Worm (Caenorhabditis elegans) whole organism, L2 larva: ENCODE results near the gene popl-5.

Experiments used
- F13H6.1 ChIP-seq: sonication (generic microtip); optimal IDR thresholded peaks from 2 replicates; lab custom pipeline; 2016; ENCODE audit warnings: missing genetic modification characterization, missing compliant biosample characterization
- R02D3.7 ChIP-seq: fragments of 150-350 bp; optimal IDR thresholded peaks from 2 replicates; lab custom pipeline; 2014; ENCODE audit warnings: missing biosample characterization, missing genetic modification characterization
- Y55F3AM.14 ChIP-seq: fragments of 200-800 bp; sonication (Bioruptor generic); optimal IDR thresholded peaks from 2 replicates; lab custom pipeline; 2018; ENCODE audit warnings: mild to moderate bottlenecking, missing genetic modification characterization, missing compliant biosample characterization
- alr-1 ChIP-seq: fragments of 150-350 bp; optimal IDR thresholded peaks from 2 replicates; lab custom pipeline; 2014; ENCODE audit warnings: missing biosample characterization, missing genetic modification characterization
- aly-2 ChIP-seq: fragments of 150-350 bp; optimal IDR thresholded peaks from 2 replicates; lab custom pipeline; 2014; ENCODE audit warnings: missing biosample characterization, missing genetic modification characterization
- ama-1 ChIP-seq: fragments of 150-350 bp; optimal IDR thresholded peaks from 2 replicates; lab custom pipeline; 2018; ENCODE audit warnings: inconsistent platforms
- blmp-1 ChIP-seq: sonication (generic microtip); optimal IDR thresholded peaks from 2 replicates; lab custom pipeline; 2017; ENCODE audit warnings: missing genetic modification characterization, mild to moderate bottlenecking, missing compliant biosample characterization, antibody characterized with exemption, moderate library complexity; ENCODE audit not compliant: insufficient read depth
- ceh-82 ChIP-seq: fragments of 150-350 bp; optimal IDR thresholded peaks from 2 replicates; lab custom pipeline; 2014; ENCODE audit warnings: missing biosample characterization, missing genetic modification characterization
- crh-2 ChIP-seq: sonication (generic microtip); optimal IDR thresholded peaks from 2 replicates; lab custom pipeline; 2017; ENCODE audit warnings: missing biosample characterization, missing genetic modification characterization
- dmd-4 ChIP-seq: sonication (generic microtip); optimal IDR thresholded peaks from 2 replicates; lab custom pipeline; 2017; ENCODE audit warnings: missing biosample characterization, missing genetic modification characterization
- elt-1 ChIP-seq: fragments of 150-350 bp; optimal IDR thresholded peaks from 2 replicates; lab custom pipeline; 2014; ENCODE audit warnings: missing biosample characterization, missing genetic modification characterization
- elt-3 ChIP-seq: sonication (generic microtip); optimal IDR thresholded peaks from 2 replicates; lab custom pipeline; 2017; ENCODE audit warnings: missing biosample characterization, missing genetic modification characterization
- lin-11 ChIP-seq: fragments of 150-350 bp; sonication (generic microtip); optimal IDR thresholded peaks from 2 replicates; lab custom pipeline; 2014; ENCODE audit warnings: missing biosample characterization, missing genetic modification characterization, inconsistent platforms, mixed read lengths
- mab-5 ChIP-seq: fragments of 150-350 bp; optimal IDR thresholded peaks from 2 replicates; lab custom pipeline; 2014; ENCODE audit warnings: missing biosample characterization, missing genetic modification characterization
- mbf-1 ChIP-seq: sonication (generic microtip); optimal IDR thresholded peaks from 2 replicates; lab custom pipeline; 2017; ENCODE audit warnings: missing biosample characterization, missing genetic modification characterization
- mdl-1 ChIP-seq, 2 experiments: fragments of 150-350 bp in 1 of 2; sonication (generic microtip) in 1 of 2; optimal IDR thresholded peaks; 2 replicates each; lab custom pipeline; 2017; ENCODE audit warnings: missing biosample characterization in 2 of 2, missing genetic modification characterization in 2 of 2
- nhr-11 ChIP-seq: fragments of 150-350 bp; optimal IDR thresholded peaks from 2 replicates; lab custom pipeline; 2014; ENCODE audit warnings: missing biosample characterization, missing genetic modification characterization
- nhr-12 ChIP-seq: fragments of 150-350 bp; optimal IDR thresholded peaks from 2 replicates; lab custom pipeline; 2014; ENCODE audit warnings: missing biosample characterization, missing genetic modification characterization
- nhr-129 ChIP-seq: fragments of 150-350 bp; optimal IDR thresholded peaks from 2 replicates; lab custom pipeline; 2014; ENCODE audit warnings: missing biosample characterization, missing genetic modification characterization
- nhr-21 ChIP-seq: fragments of 150-350 bp; optimal IDR thresholded peaks from 2 replicates; lab custom pipeline; 2014; ENCODE audit warnings: missing biosample characterization, missing genetic modification characterization
- nhr-23 ChIP-seq: fragments of 150-350 bp; optimal IDR thresholded peaks from 2 replicates; lab custom pipeline; 2014; ENCODE audit warnings: missing biosample characterization, missing genetic modification reagents, missing genetic modification characterization
- nhr-237 ChIP-seq: fragments of 150-350 bp; optimal IDR thresholded peaks from 2 replicates; lab custom pipeline; 2014; ENCODE audit warnings: missing biosample characterization, missing genetic modification characterization
- nhr-6 ChIP-seq: fragments of 150-350 bp; optimal IDR thresholded peaks from 2 replicates; lab custom pipeline; 2014; ENCODE audit warnings: missing biosample characterization, missing genetic modification characterization
- peb-1 ChIP-seq: fragments of 150-350 bp; optimal IDR thresholded peaks from 2 replicates; lab custom pipeline; 2014; ENCODE audit warnings: missing biosample characterization, missing genetic modification characterization
- sem-4 ChIP-seq: fragments of 150-350 bp; optimal IDR thresholded peaks from 2 replicates; lab custom pipeline; 2014; ENCODE audit warnings: missing biosample characterization, missing genetic modification reagents, missing genetic modification characterization
- skn-1 ChIP-seq: sonication (generic microtip); optimal IDR thresholded peaks from 2 replicates; lab custom pipeline; 2017; ENCODE audit warnings: missing biosample characterization, missing genetic modification characterization
- sma-3 ChIP-seq: sonication (generic microtip); optimal IDR thresholded peaks from 2 replicates; lab custom pipeline; 2016; ENCODE audit warnings: missing genetic modification reagents, missing genetic modification characterization, missing compliant biosample characterization
- sma-9 ChIP-seq, 2 experiments: fragments of 150-350 bp in 1 of 2; sonication (generic microtip) in 1 of 2; optimal IDR thresholded peaks; 2 replicates each; lab custom pipeline; 2014 to 2016; ENCODE audit warnings: missing genetic modification characterization in 2 of 2, mild to moderate bottlenecking in 1 of 2, missing biosample characterization in 1 of 2, missing compliant biosample characterization in 1 of 2, missing genetic modification reagents in 1 of 2, moderate library complexity in 1 of 2
- snpc-4 ChIP-seq: fragments of 150-350 bp; optimal IDR thresholded peaks from 2 replicates; lab custom pipeline; 2014; ENCODE audit warnings: missing biosample characterization, missing genetic modification characterization
- unc-39 ChIP-seq: fragments of 150-350 bp; optimal IDR thresholded peaks from 2 replicates; lab custom pipeline; 2014; ENCODE audit warnings: missing biosample characterization, missing genetic modification characterization
- unc-55 ChIP-seq: fragments of 150-350 bp; sonication (generic microtip); optimal IDR thresholded peaks from 3 replicates; lab custom pipeline; 2014; ENCODE audit warnings: missing biosample characterization, missing genetic modification reagents, missing genetic modification characterization
- unc-62 ChIP-seq: fragments of 150-350 bp; optimal IDR thresholded peaks from 2 replicates; lab custom pipeline; 2014; ENCODE audit warnings: missing biosample characterization, missing genetic modification reagents, missing genetic modification characterization
- ztf-4 ChIP-seq: fragments of 150-350 bp; optimal IDR thresholded peaks from 2 replicates; lab custom pipeline; 2014; ENCODE audit warnings: missing biosample characterization, missing genetic modification characterization

Gene popl-5

DNA sequence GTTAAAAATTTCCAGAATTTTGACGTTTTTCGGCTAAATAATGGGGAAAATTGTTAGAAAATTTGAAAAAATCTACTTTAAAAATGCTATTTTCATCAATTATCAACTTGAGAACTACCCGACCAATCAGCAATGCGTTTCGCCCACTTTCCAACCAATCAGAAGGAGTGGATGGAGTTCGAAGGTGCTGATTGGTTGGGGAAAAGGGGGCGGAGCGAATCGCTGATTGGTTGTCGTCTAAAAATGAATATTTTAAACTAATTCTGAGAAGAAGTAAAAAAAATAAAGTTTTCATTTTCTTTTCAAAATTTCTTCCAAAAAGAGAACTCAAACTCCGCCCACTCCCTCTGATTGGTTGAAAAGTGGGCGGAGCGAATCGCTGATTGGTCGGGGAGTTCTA is 3.1 kb upstream of the popl-5 start:
- TF ChIP-seq alr-1 (tag; lab: Kevin White, UChicago), result no peak
- no peak for TF ChIP-seq nhr-129 (tag; lab: Kevin White, UChicago)
- no peak for TF ChIP-seq mdl-1 (tag; optimal IDR thresholded peaks at IDR 0.05; lab: Kevin White, UChicago)
- no peak for TF ChIP-seq mbf-1
- no peak for TF ChIP-seq nhr-21 (tag; lab: Kevin White, UChicago)
- TF ChIP-seq nhr-6 (tag; lab: Kevin White, UChicago), result no peak
- no peak for TF ChIP-seq nhr-12 (tag; lab: Kevin White, UChicago)
- TF ChIP-seq elt-1, result no peak
- TF ChIP-seq sma-9 (GFP tag; optimal IDR thresholded peaks at IDR 0.05; lab: Kevin White, UChicago), result no peak
- TF ChIP-seq sma-9 (tag; optimal IDR thresholded peaks at IDR 0.05; lab: Kevin White, UChicago), result no peak
- TF ChIP-seq lin-11 (tag; lab: Kevin White, UChicago), result no peak
- TF ChIP-seq blmp-1 (tag; lab: Kevin White, UChicago), result no peak

DNA sequence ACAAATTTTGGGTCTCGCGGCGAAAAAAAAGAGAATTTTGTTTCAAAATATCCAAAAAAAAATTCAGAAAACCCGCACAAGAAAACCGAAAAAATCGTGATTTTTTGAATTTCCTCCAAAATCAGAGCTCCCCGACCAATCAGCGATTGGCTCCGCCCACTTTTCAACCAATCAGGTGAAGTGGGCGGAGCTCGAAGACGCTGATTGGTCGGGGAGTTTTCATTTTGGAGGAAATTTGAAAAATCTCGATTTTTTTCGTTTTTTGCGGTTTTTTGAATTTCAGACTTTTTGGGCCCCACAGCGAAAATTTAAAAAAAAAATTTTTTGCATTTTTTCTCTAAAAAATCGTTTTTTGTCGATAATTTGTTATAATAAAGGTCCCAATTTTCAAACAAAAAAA is 2.5 kb upstream of the popl-5 start:
- TF ChIP-seq F13H6.1 (tag; lab: Kevin White, UChicago) (no peak), blmp-1 (tag; lab: Kevin White, UChicago) (no peak), unc-39 (tag; lab: Kevin White, UChicago) (no peak), mbf-1 (no peak), sem-4 (no peak), nhr-21 (tag; lab: Kevin White, UChicago) (no peak), nhr-11 (tag; lab: Kevin White, UChicago) (no peak), nhr-12 (tag; lab: Kevin White, UChicago) (no peak), unc-55 (GFP tag; lab: Kevin White, UChicago) (no peak), aly-2 (tag; lab: Kevin White, UChicago) (no peak), peb-1 (tag; lab: Kevin White, UChicago) (no peak), skn-1 (tag; lab: Kevin White, UChicago) (no peak), R02D3.7 (no peak), nhr-6 (tag; lab: Kevin White, UChicago) (no peak)
- TF ChIP-seq, all 48 proteins: peak for 0

DNA sequence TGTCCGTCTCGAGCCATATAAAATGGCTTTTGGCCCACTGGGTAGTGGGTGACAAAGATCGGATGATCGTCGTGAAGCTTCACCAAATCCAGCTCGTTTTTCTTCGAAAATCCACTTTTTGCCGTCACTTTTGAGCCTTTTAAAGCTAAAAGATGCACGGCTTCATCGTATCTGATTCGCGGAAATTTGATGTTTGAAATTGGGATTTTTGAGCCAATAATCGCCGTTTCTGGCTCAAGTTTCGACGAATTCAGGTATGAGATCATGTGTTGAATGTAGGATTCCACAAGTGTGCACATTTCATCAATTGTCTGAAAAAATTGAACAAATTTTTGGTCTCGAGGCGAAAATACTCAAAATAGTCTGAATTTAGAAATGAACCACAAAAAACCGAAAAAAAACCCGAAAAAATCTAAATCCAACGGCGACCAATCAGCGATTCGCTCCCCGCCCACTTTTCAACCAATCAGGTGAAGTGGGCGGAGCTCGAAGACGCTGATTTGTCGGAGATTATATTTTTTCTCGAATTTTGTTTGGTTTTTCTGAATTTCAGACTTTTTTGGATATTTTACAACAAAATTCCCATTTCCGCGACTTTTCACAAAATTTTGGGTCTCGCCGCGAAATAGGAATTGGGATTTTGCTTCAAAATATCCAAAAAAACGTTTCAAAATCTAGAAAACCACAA is 1.7 kb upstream of the popl-5 start:
- no peak for TF ChIP-seq alr-1 (tag; lab: Kevin White, UChicago)

DNA sequence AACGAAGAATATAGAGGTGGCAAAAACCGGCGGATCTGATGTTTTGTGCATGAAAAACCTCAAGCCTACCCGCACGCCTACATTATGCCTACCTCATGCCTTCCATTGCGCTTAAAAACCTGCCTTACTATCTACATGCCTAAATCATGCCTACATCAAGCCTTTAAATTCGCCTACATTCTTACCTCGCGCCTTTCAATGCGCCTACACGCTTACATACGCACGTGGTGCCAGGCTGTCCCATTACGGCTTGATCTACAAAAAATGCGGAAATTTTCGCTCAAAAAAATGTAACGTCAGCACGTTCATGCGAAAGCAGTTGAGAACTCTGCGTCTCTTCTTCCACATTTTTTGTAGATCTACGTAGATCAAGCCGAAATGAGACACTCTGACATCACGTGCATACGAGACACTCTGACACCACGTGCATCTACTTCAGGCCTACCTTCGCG is 3.0 kb downstream of the popl-5 start, which contains the start of gene fbxa-220:
TSS of gene fbxa-220 (minus strand) at position 51 of the 452 bp plus-strand sequence.
- TF ChIP-seq mab-5 (tag; lab: Kevin White, UChicago), result no peak
- no peak for TF ChIP-seq crh-2 (tag; lab: Kevin White, UChicago)
- no peak for TF ChIP-seq mbf-1
- TF ChIP-seq nhr-21 (tag; lab: Kevin White, UChicago), result no peak
- TF ChIP-seq F13H6.1 (tag; lab: Kevin White, UChicago), result no peak
- TF ChIP-seq nhr-12 (tag; lab: Kevin White, UChicago), result no peak
- TF ChIP-seq peb-1 (tag; lab: Kevin White, UChicago), result no peak
- TF ChIP-seq lin-11 (tag; lab: Kevin White, UChicago), result no peak
- TF ChIP-seq ztf-4 (tag; lab: Kevin White, UChicago), result no peak
- TF ChIP-seq sem-4, result no peak
- no peak for TF ChIP-seq snpc-4 (tag; lab: Kevin White, UChicago)
- no peak for TF ChIP-seq R02D3.7
- no peak for TF ChIP-seq nhr-237 (tag; lab: Kevin White, UChicago)
- no peak for TF ChIP-seq mdl-1 (tag; optimal IDR thresholded peaks at IDR 0.05; lab: Kevin White, UChicago)
- TF ChIP-seq dmd-4 (tag; lab: Kevin White, UChicago), result no peak
- no peak for TF ChIP-seq nhr-11 (tag; lab: Kevin White, UChicago)
- TF ChIP-seq sma-3 (GFP tag; lab: Kevin White, UChicago), result no peak
- no peak for TF ChIP-seq nhr-23 (tag; lab: Kevin White, UChicago)
- no peak for TF ChIP-seq Y55F3AM.14 (GFP tag; lab: Kevin White, UChicago)
- TF ChIP-seq unc-55 (GFP tag; lab: Kevin White, UChicago), result no peak
- TF ChIP-seq, all 48 proteins: peak for 0

DNA sequence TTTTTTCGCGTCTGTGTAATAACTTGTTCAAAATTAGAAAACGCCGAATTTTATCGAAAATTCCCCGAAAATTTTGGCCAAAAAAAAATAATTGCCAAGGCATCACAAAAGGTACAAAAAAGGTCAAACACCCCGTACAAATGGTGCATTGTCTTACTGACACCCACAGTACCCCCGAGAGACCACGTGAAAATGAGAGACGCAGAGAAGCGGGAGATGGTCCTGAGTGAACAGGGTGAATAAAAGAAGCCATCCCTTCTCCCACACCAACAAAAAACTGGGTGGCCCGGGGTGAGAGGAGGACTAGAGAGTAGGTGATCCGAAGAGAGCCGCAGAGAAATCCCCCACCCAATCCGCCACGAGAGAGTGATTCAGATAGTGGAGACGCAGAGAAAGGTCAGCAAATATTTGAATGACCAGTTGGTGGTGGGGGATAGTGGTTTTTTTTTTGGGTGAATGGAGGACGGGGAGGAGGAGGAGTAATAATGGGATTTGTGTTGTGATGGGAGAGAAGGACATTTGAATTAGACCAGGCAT is 5.8 kb downstream of the popl-5 start:
- TF ChIP-seq elt-3 (no peak), unc-62 (GFP tag; lab: Kevin White, UChicago) (no peak), ama-1 (lab: Kevin White, UChicago) (no peak), ceh-82 (tag; lab: Kevin White, UChicago) (no peak), dmd-4 (tag; lab: Kevin White, UChicago) (no peak)
